Worm (Caenorhabditis elegans): Measurements from ENCODE around the gene srbc-66.

DNA sequence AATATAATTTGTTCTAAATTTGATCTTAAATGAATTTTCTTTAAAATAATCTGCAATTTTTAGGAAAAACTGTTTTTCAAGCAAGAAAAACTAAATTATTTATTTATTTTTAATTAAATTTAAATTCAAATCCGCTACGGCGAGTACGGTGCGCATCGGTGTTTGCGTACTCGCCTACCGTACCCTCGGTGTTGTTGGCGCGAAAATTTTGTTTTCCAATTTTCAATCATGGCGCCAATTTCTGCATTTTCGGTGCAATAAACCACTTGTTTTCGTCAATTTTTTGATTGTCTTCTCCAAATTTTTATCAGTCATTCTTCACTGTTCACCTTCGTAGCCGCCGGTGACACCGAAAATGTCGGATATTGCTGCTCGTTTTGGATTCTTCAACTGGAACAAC lies 48.3 kb downstream of the srbc-66 start, which contains the start of gene pygl-1:
- TF ChIP-seq lin-39 (tag; optimal IDR thresholded peaks at IDR 0.05) (no peak), elt-2 (tag; optimal IDR thresholded peaks at IDR 0.05) (no peak), hmg-11 (tag; optimal IDR thresholded peaks at IDR 0.05) (no peak), fos-1 (tag; optimal IDR thresholded peaks at IDR 0.05) (no peak), nhr-43 (tag; optimal IDR thresholded peaks at IDR 0.05; ENCODE audit: poor library complexity, severe bottlenecking) (no peak), elt-3 (tag; optimal IDR thresholded peaks at IDR 0.05) (no peak), ama-1 (optimal IDR thresholded peaks at IDR 0.05) (no peak), sea-2 (GFP tag; optimal IDR thresholded peaks at IDR 0.05) (no peak), egl-27 (tag; optimal IDR thresholded peaks at IDR 0.05) (no peak), fkh-10 (GFP tag; optimal IDR thresholded peaks at IDR 0.05) (no peak), skn-1 (tag; optimal IDR thresholded peaks at IDR 0.05) (no peak)

All from whole organism, L3 larva.